Worm (Caenorhabditis elegans) whole organism, L3 larva: ENCODE results near the gene F56A8.8.
A peak's percentile ranks its signal among the peaks of the same experiment; 100 is the strongest.

Experiments used
- R02D3.7 ChIP-seq: fragments of 150-350 bp; optimal IDR thresholded peaks from 2 replicates; lab custom pipeline; 2014; ENCODE audit warnings: missing biosample characterization, missing genetic modification characterization
- ama-1 ChIP-seq: fragments of 150-350 bp; optimal IDR thresholded peaks from 2 replicates; lab custom pipeline; 2018
- ceh-28 ChIP-seq: fragments of 150-350 bp; optimal IDR thresholded peaks from 2 replicates; lab custom pipeline; 2014; ENCODE audit warnings: missing biosample characterization, missing genetic modification reagents, missing genetic modification characterization
- ceh-82 ChIP-seq: fragments of 150-350 bp; optimal IDR thresholded peaks from 2 replicates; lab custom pipeline; 2014; ENCODE audit warnings: missing biosample characterization, missing genetic modification characterization
- egl-27 ChIP-seq: sonication (generic microtip); optimal IDR thresholded peaks from 4 replicates; lab custom pipeline; 2017; ENCODE audit warnings: missing biosample characterization, missing genetic modification reagents, missing genetic modification characterization
- egl-5 ChIP-seq: fragments of 150-350 bp; optimal IDR thresholded peaks from 2 replicates; lab custom pipeline; 2017; ENCODE audit warnings: missing biosample characterization, missing genetic modification reagents, missing genetic modification characterization, inconsistent platforms
- elt-2 ChIP-seq: sonication (generic microtip); optimal IDR thresholded peaks from 2 replicates; lab custom pipeline; 2016; ENCODE audit warnings: missing genetic modification reagents, mild to moderate bottlenecking, missing genetic modification characterization, missing compliant biosample characterization
- eor-1 ChIP-seq, 2 experiments: fragments of 150-350 bp; optimal IDR thresholded peaks; 2 replicates each; lab custom pipeline; 2014 to 2018; ENCODE audit warnings: missing biosample characterization in 2 of 2, missing genetic modification characterization in 2 of 2
- fkh-10 ChIP-seq: sonication (generic microtip); optimal IDR thresholded peaks from 2 replicates; lab custom pipeline; 2017; ENCODE audit warnings: missing biosample characterization, missing genetic modification reagents, missing genetic modification characterization
- fkh-2 ChIP-seq: fragments of 150-350 bp; optimal IDR thresholded peaks from 2 replicates; lab custom pipeline; 2014; ENCODE audit warnings: missing biosample characterization, missing genetic modification reagents, missing genetic modification characterization
- fos-1 ChIP-seq: fragments of 150-350 bp; optimal IDR thresholded peaks from 2 replicates; lab custom pipeline; 2014; ENCODE audit warnings: missing biosample characterization, missing genetic modification characterization
- hmg-11 ChIP-seq: sonication (generic microtip); optimal IDR thresholded peaks from 2 replicates; lab custom pipeline; 2016; ENCODE audit warnings: missing genetic modification characterization, missing compliant biosample characterization
- jun-1 ChIP-seq: fragments of 150-350 bp; optimal IDR thresholded peaks from 2 replicates; lab custom pipeline; 2014; ENCODE audit warnings: missing biosample characterization, missing genetic modification reagents, missing genetic modification characterization
- lin-15B ChIP-seq: fragments of 150-350 bp; optimal IDR thresholded peaks from 2 replicates; lab custom pipeline; 2014; ENCODE audit warnings: missing biosample characterization, missing genetic modification characterization
- lsy-12 ChIP-seq: sonication (generic microtip); optimal IDR thresholded peaks from 2 replicates; lab custom pipeline; 2016; ENCODE audit warnings: mild to moderate bottlenecking, missing genetic modification characterization, missing compliant biosample characterization
- mml-1 ChIP-seq: fragments of 150-350 bp; sonication (generic microtip); optimal IDR thresholded peaks from 3 replicates; lab custom pipeline; 2014; ENCODE audit warnings: missing biosample characterization, missing genetic modification characterization
- nfya-1 ChIP-seq: sonication (generic microtip); optimal IDR thresholded peaks from 2 replicates; lab custom pipeline; 2017; ENCODE audit warnings: missing genetic modification characterization, mild to moderate bottlenecking, missing compliant biosample characterization, antibody characterized with exemption, moderate library complexity; ENCODE audit not compliant: insufficient read depth
- nhr-11 ChIP-seq: fragments of 150-350 bp; optimal IDR thresholded peaks from 2 replicates; lab custom pipeline; 2014; ENCODE audit warnings: missing biosample characterization, missing genetic modification characterization
- nhr-12 ChIP-seq: fragments of 150-350 bp; optimal IDR thresholded peaks from 2 replicates; lab custom pipeline; 2014; ENCODE audit warnings: missing biosample characterization, missing genetic modification characterization
- nhr-23 ChIP-seq: fragments of 150-350 bp; optimal IDR thresholded peaks from 2 replicates; lab custom pipeline; 2014; ENCODE audit warnings: missing biosample characterization, missing genetic modification reagents, missing genetic modification characterization
- nhr-237 ChIP-seq: fragments of 150-350 bp; optimal IDR thresholded peaks from 2 replicates; lab custom pipeline; 2014; ENCODE audit warnings: missing biosample characterization, missing genetic modification characterization
- nhr-25 ChIP-seq: sonication (generic microtip); optimal IDR thresholded peaks from 2 replicates; lab custom pipeline; 2017; ENCODE audit warnings: missing biosample characterization, missing genetic modification characterization
- nhr-28 ChIP-seq: fragments of 150-350 bp; optimal IDR thresholded peaks from 2 replicates; lab custom pipeline; 2014; ENCODE audit warnings: missing biosample characterization, missing genetic modification characterization
- nhr-43 ChIP-seq: sonication (generic microtip); optimal IDR thresholded peaks from 2 replicates; lab custom pipeline; 2016; ENCODE audit warnings: mild to moderate bottlenecking, missing genetic modification characterization, missing compliant biosample characterization; ENCODE audit not compliant: poor library complexity, severe bottlenecking
- nhr-67 ChIP-seq: fragments of 150-350 bp; optimal IDR thresholded peaks from 2 replicates; lab custom pipeline; 2014; ENCODE audit warnings: missing biosample characterization, missing genetic modification characterization
- nhr-76 ChIP-seq: fragments of 150-350 bp; sonication (generic microtip); optimal IDR thresholded peaks from 5 replicates; lab custom pipeline; 2014; ENCODE audit warnings: missing biosample characterization, missing genetic modification characterization
- nhr-77 ChIP-seq: fragments of 150-350 bp; optimal IDR thresholded peaks from 2 replicates; lab custom pipeline; 2014; ENCODE audit warnings: missing biosample characterization, missing genetic modification characterization
- pha-4 ChIP-seq: fragments of 150-350 bp; optimal IDR thresholded peaks from 2 replicates; lab custom pipeline; 2014; ENCODE audit warnings: missing biosample characterization, missing genetic modification reagents, missing genetic modification characterization
- pqm-1 ChIP-seq: fragments of 150-350 bp; optimal IDR thresholded peaks from 2 replicates; lab custom pipeline; 2017; ENCODE audit warnings: missing biosample characterization, missing genetic modification characterization, inconsistent platforms
- tbx-2 ChIP-seq: sonication (generic microtip); optimal IDR thresholded peaks from 2 replicates; lab custom pipeline; 2016; ENCODE audit warnings: mild to moderate bottlenecking, missing genetic modification characterization, missing compliant biosample characterization
- unc-39 ChIP-seq: sonication (generic microtip); optimal IDR thresholded peaks from 4 replicates; lab custom pipeline; 2017; ENCODE audit warnings: missing biosample characterization, missing genetic modification characterization
- zag-1 ChIP-seq: fragments of 150-350 bp; optimal IDR thresholded peaks from 2 replicates; lab custom pipeline; 2014; ENCODE audit warnings: missing biosample characterization, missing genetic modification characterization

F56A8.8 gene

DNA sequence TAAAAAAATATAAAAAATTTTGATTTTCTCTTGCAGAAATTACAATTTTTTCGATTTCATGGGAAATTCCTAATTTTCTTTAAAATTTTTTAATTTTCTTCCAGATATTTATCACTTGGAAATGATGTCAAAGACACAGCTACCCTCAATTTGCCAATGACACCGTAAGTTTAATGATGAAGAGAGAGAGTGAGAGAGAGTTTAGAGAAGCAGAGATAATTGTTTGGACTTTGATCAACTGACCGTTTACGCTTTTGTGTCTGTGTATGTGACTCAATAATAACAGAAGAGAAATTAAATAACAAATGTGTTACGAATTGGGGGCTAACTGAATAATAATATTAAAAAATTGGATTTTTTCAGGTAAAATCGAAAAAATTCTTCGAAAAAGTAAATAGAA, 25.0 kb downstream of the F56A8.8 start:
- TF ChIP-seq nfya-1: no peak
- peak; percentile 67 for TF ChIP-seq pha-4 (tag; lab: Kevin White, UChicago)
- no peak for TF ChIP-seq lin-15B (tag; lab: Kevin White, UChicago)
- no peak for TF ChIP-seq lsy-12 (tag; lab: Kevin White, UChicago)
- TF ChIP-seq pqm-1: peak; percentile 56
- no peak for TF ChIP-seq nhr-12
- TF ChIP-seq fos-1: no peak
- TF ChIP-seq unc-39 (tag; lab: Kevin White, UChicago): no peak
- TF ChIP-seq jun-1: no peak
- TF ChIP-seq nhr-11 (tag; lab: Kevin White, UChicago): no peak
- TF ChIP-seq nhr-237 (tag; lab: Kevin White, UChicago): no peak
- peak; percentile 32 for TF ChIP-seq elt-2 (tag; lab: Kevin White, UChicago)
- no peak for TF ChIP-seq hmg-11
- TF ChIP-seq R02D3.7 (tag; lab: Kevin White, UChicago): no peak
- TF ChIP-seq ama-1: no peak
- TF ChIP-seq nhr-43 (tag; lab: Kevin White, UChicago): no peak
- TF ChIP-seq ceh-82: no peak
- no peak for TF ChIP-seq nhr-77
- TF ChIP-seq nhr-23: peak; percentile 26
- TF ChIP-seq eor-1 (tag; optimal IDR thresholded peaks at IDR 0.05; lab: Kevin White, UChicago): no peak

DNA sequence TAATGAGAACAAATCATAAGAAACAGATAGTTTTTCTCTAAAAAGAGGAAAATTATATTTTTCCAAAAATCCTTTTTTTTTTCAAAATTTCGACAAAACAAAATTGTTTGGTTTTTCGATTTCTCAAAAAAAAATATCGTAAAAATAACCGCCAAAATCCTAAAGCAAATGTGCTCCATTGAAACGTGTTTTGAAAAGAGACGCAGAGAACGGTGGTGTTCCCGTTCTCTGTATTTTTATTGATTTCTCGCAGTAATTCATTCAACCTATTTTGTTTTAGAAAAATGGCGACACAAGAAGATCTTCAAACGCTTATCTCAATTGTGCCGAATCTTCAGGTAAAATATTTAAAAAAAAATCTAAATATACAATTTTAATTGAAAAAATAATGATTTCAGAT, 28.3 kb downstream of the F56A8.8 start, which contains the start of gene Y43F4B.10:
Gene Y43F4B.10 (plus strand): TSS at position 281 of the 400 bp plus-strand sequence.
- no peak for TF ChIP-seq ceh-82
- TF ChIP-seq mml-1: no peak
- no peak for TF ChIP-seq nhr-12
- no peak for TF ChIP-seq nhr-67 (tag; lab: Kevin White, UChicago)
- TF ChIP-seq nfya-1: peak; percentile 55
- TF ChIP-seq lin-15B (tag; lab: Kevin White, UChicago): peak; percentile 46
- TF ChIP-seq ceh-28 (tag; lab: Kevin White, UChicago): peak; percentile 34
- peak; percentile 16 for TF ChIP-seq nhr-25 (tag; lab: Kevin White, UChicago)
- TF ChIP-seq nhr-23: peak; percentile 64
- TF ChIP-seq nhr-11 (tag; lab: Kevin White, UChicago): no peak
- peak; percentile 69 for TF ChIP-seq pha-4 (tag; lab: Kevin White, UChicago)
- no peak for TF ChIP-seq pqm-1

DNA sequence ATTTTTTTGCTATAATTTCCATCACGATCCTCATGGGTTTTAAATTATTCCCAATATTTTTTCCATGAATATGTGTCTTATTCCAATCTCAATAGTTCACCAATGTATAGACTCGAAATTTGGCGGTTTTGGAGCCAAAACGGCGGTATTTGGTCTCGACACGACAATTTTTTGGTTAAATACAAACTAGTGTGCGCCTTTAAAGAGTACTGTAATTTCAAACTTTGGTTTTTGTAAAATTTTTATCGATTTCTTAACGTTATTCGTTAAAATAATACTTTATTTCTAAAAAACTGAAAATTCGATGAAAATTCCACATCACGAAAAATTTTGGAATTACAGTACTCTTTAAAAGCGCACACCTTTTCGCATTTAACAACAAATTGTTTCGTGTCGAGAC, 29.1 kb downstream of the F56A8.8 start:
- no peak for TF ChIP-seq jun-1
- TF ChIP-seq elt-2 (tag; lab: Kevin White, UChicago): no peak
- no peak for TF ChIP-seq unc-39 (tag; lab: Kevin White, UChicago)
- no peak for TF ChIP-seq fkh-2 (tag; lab: Kevin White, UChicago)
- no peak for TF ChIP-seq nhr-25 (tag; lab: Kevin White, UChicago)
- no peak for TF ChIP-seq egl-27 (tag; lab: Kevin White, UChicago)
- TF ChIP-seq nhr-28: no peak
- no peak for TF ChIP-seq mml-1
- TF ChIP-seq nhr-237 (tag; lab: Kevin White, UChicago): no peak
- TF ChIP-seq, all 47 proteins: peak for 0

DNA sequence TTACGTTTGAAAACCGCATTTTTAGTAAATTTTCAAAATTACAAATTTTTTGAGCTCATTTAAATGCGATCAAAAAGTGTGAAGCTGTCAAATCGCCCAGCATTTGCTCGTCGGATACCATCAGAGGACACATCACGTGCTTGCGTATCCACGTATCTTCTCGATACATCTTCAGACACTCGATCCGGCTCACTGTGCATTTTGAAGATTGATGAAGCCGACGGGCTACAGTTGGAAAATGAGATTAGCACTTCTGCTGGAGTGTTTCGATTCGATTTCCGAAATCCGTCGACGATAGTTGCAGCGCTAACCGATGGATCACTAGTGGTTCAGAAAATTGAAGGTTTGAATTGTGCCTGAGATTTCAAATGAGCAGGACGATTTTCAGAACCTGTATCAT, 29.6 kb downstream of the F56A8.8 start, which contains the start of gene dph-7:
Gene dph-7 (plus strand): TSS at position 53 of the 400 bp plus-strand sequence.
- TF ChIP-seq nhr-12 (no peak), egl-5 (tag; lab: Kevin White, UChicago) (no peak), zag-1 (tag; lab: Kevin White, UChicago) (no peak), nhr-76 (no peak), fos-1 (no peak), lsy-12 (tag; lab: Kevin White, UChicago) (no peak), elt-2 (tag; lab: Kevin White, UChicago) (no peak), tbx-2 (no peak), nhr-43 (tag; lab: Kevin White, UChicago) (no peak), ama-1 (no peak), unc-39 (tag; lab: Kevin White, UChicago) (no peak), fkh-10 (no peak)

DNA sequence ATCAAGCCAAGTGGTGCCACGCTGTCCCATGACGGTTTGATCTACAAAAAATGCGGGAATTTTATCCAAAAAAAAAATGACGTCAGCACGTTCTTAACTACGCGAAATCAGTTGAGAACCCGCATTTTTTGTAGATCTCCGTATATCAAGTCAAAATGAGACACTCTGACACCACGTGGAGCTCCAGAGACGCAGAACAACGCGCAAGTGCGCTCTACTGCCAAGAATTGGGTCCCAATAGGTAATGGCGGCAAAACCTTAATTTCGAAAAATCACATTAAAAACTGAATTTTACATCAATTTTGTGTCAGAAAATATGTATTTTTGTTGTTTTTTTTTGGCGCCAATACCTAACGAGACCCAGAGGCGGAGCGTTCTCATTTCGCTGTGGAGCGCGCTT, 31.4 kb downstream of the F56A8.8 start:
- TF ChIP-seq nhr-28: no peak

DNA sequence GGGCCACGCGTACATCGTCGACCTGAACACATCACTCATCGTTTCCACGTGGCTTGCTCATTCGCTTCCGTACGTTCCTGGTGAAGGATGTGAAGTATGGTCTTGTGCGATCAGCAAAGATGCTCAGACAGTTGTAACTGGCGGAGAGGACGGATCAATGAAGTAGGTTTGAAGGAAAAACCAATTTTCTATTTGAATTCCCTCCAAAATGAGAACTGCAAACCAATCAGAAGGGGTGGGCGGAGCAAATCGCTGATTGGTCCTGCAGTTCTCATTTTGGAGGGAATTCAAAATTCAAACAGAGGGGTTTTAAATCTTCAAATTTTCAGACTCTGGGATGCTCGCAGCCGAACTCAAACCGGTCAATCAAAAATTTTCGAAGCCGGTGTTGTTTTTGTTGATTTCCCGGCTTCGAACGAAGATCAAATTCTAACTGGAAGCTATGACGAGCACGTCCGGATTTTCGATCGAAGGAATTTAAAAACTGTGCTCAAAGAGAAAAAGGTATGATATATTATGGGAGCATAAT, 31.9 kb downstream of the F56A8.8 start:
- TF ChIP-seq nhr-237 (tag; lab: Kevin White, UChicago) (no peak), nfya-1 (peak; percentile 58)
